Worm (Caenorhabditis elegans): ENCODE measurements around the gene lon-3.

DNA sequence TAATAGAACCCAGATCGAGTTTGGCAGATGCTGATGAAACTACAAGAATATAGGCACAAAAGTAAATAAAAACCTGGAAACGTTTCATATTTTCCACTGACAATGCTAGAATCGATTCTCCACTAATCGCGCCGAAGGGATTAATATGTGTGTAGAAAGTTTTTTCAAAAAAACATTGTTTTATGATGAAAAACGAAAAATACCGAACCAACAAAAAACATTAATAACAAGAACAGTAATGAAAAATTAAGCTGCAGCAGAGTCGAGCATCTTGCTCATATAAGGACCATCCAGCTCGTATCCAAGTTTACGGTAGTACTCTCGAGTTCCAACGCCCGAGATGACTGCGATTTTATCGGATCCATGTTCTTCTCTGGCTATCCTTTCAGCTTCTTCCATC lies 19.1 kb downstream of the lon-3 start, which contains the start of gene clec-224:
- TF ChIP-seq W03F9.2 (tag; optimal IDR thresholded peaks at IDR 0.05) (no peak), him-1 (tag; optimal IDR thresholded peaks at IDR 0.05) (no peak), dao-5 (tag; optimal IDR thresholded peaks at IDR 0.05) (no peak)
